Fruit fly (Drosophila melanogaster): Measurements from ENCODE around the gene Gr28a.

DNA sequence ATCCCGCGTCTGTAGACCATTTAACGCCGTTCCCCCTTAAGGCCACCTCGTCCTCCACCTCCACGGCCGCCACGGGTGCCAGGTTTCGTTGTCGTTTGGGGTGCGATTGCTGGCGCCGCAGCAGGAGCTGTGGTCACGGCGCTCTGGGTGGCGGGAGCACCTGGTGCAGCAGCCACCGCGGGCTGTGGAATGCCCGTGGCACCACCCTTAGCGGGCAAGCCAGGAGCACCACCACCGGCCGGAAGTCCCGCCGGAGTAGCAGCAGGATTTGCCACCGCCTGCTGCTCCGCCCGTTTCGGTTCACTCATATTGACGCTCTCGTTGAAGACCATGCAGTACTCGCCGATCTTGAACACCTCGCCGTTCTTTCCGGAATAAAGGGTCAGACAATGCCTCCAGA is 45.0 kb downstream of the Gr28a start:
- no peak for TF ChIP-seq psq (optimal IDR thresholded peaks at IDR 0.05)
- no peak for TF ChIP-seq CG8478 (optimal IDR thresholded peaks at IDR 0.05)
- TF ChIP-seq pan (optimal IDR thresholded peaks at IDR 0.05) = no peak
- TF ChIP-seq usp (GFP tag; optimal IDR thresholded peaks at IDR 0.05) = no peak
- no peak for TF ChIP-seq Dll (optimal IDR thresholded peaks at IDR 0.05)

Data from whole organism.